Worm (Caenorhabditis elegans): Measurements from ENCODE around the gene F10D7.10.

DNA sequence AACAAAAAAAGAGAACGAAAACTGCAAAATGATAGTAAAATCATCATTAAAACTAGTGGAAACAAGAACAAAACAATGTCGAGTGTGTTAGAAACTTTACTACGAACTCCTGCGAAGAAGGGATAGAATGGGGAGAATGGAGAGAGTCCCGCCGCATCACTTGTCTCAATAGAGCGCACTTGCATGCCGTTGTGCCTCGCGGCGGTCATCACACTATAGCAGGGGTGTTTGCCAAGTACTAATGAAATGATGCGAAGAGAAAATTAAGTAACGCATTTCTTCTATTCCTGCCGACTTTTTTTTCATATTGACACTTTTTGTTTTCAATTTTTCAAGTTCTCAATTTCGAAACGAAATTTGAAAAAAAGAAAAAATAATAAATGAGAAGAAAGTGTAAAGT, 12.6 kb upstream of the F10D7.10 start:
- peak; percentile 30 for TF ChIP-seq W03F9.2 (tag; optimal IDR thresholded peaks at IDR 0.05)
- TF ChIP-seq him-1 (tag; optimal IDR thresholded peaks at IDR 0.05) = no peak
- TF ChIP-seq dao-5 (tag; optimal IDR thresholded peaks at IDR 0.05) = no peak

Data from whole organism, L4/young adult.